Worm (Caenorhabditis elegans) whole organism, L3 larva: ENCODE measurements around the gene C44B12.6.
"Not testable (repeated sequence)": the region's sequence is repeated elsewhere in the genome, so short reads cannot be mapped to it uniquely, and the experiment has no call there.

Experiments used
- R02D3.7 ChIP-seq: fragments of 150-350 bp; optimal IDR thresholded peaks from 2 replicates; lab custom pipeline; 2014; ENCODE audit warnings: missing biosample characterization, missing genetic modification characterization
- aly-2 ChIP-seq: fragments of 150-350 bp; optimal IDR thresholded peaks from 2 replicates; lab custom pipeline; 2014; ENCODE audit warnings: missing biosample characterization, missing genetic modification characterization
- ama-1 ChIP-seq: fragments of 150-350 bp; optimal IDR thresholded peaks from 2 replicates; lab custom pipeline; 2018
- ceh-16 ChIP-seq: sonication (generic microtip); optimal IDR thresholded peaks from 2 replicates; lab custom pipeline; 2017; ENCODE audit warnings: missing biosample characterization, missing genetic modification characterization
- ceh-28 ChIP-seq: fragments of 150-350 bp; optimal IDR thresholded peaks from 2 replicates; lab custom pipeline; 2014; ENCODE audit warnings: missing biosample characterization, missing genetic modification reagents, missing genetic modification characterization
- ceh-82 ChIP-seq: fragments of 150-350 bp; optimal IDR thresholded peaks from 2 replicates; lab custom pipeline; 2014; ENCODE audit warnings: missing biosample characterization, missing genetic modification characterization
- ceh-9 ChIP-seq: sonication (generic microtip); optimal IDR thresholded peaks from 2 replicates; lab custom pipeline; 2018; ENCODE audit warnings: missing biosample characterization, missing genetic modification characterization
- egl-27 ChIP-seq: sonication (generic microtip); optimal IDR thresholded peaks from 4 replicates; lab custom pipeline; 2017; ENCODE audit warnings: missing biosample characterization, missing genetic modification reagents, missing genetic modification characterization
- egl-5 ChIP-seq: fragments of 150-350 bp; optimal IDR thresholded peaks from 2 replicates; lab custom pipeline; 2017; ENCODE audit warnings: missing biosample characterization, missing genetic modification reagents, missing genetic modification characterization, inconsistent platforms
- eor-1 ChIP-seq, 2 experiments: fragments of 150-350 bp; optimal IDR thresholded peaks; 2 replicates each; lab custom pipeline; 2014 to 2018; ENCODE audit warnings: missing biosample characterization in 2 of 2, missing genetic modification characterization in 2 of 2
- fkh-2 ChIP-seq: fragments of 150-350 bp; optimal IDR thresholded peaks from 2 replicates; lab custom pipeline; 2014; ENCODE audit warnings: missing biosample characterization, missing genetic modification reagents, missing genetic modification characterization
- fos-1 ChIP-seq: fragments of 150-350 bp; optimal IDR thresholded peaks from 2 replicates; lab custom pipeline; 2014; ENCODE audit warnings: missing biosample characterization, missing genetic modification characterization
- hmg-11 ChIP-seq: sonication (generic microtip); optimal IDR thresholded peaks from 2 replicates; lab custom pipeline; 2016; ENCODE audit warnings: missing genetic modification characterization, missing compliant biosample characterization
- jun-1 ChIP-seq: fragments of 150-350 bp; optimal IDR thresholded peaks from 2 replicates; lab custom pipeline; 2014; ENCODE audit warnings: missing biosample characterization, missing genetic modification reagents, missing genetic modification characterization
- lin-15B ChIP-seq: fragments of 150-350 bp; optimal IDR thresholded peaks from 2 replicates; lab custom pipeline; 2014; ENCODE audit warnings: missing biosample characterization, missing genetic modification characterization
- lin-39 ChIP-seq: fragments of 150-350 bp; optimal IDR thresholded peaks from 2 replicates; lab custom pipeline; 2018; ENCODE audit warnings: missing biosample characterization, missing genetic modification reagents, missing genetic modification characterization
- mdl-1 ChIP-seq: fragments of 150-350 bp; optimal IDR thresholded peaks from 2 replicates; lab custom pipeline; 2014; ENCODE audit warnings: missing biosample characterization, missing genetic modification characterization
- mml-1 ChIP-seq: fragments of 150-350 bp; sonication (generic microtip); optimal IDR thresholded peaks from 3 replicates; lab custom pipeline; 2014; ENCODE audit warnings: missing biosample characterization, missing genetic modification characterization
- nfya-1 ChIP-seq: sonication (generic microtip); optimal IDR thresholded peaks from 2 replicates; lab custom pipeline; 2017; ENCODE audit warnings: missing genetic modification characterization, mild to moderate bottlenecking, missing compliant biosample characterization, antibody characterized with exemption, moderate library complexity; ENCODE audit not compliant: insufficient read depth
- nhr-12 ChIP-seq: fragments of 150-350 bp; optimal IDR thresholded peaks from 2 replicates; lab custom pipeline; 2014; ENCODE audit warnings: missing biosample characterization, missing genetic modification characterization
- nhr-237 ChIP-seq: fragments of 150-350 bp; optimal IDR thresholded peaks from 2 replicates; lab custom pipeline; 2014; ENCODE audit warnings: missing biosample characterization, missing genetic modification characterization
- nhr-28 ChIP-seq: fragments of 150-350 bp; optimal IDR thresholded peaks from 2 replicates; lab custom pipeline; 2014; ENCODE audit warnings: missing biosample characterization, missing genetic modification characterization
- nhr-67 ChIP-seq: fragments of 150-350 bp; optimal IDR thresholded peaks from 2 replicates; lab custom pipeline; 2014; ENCODE audit warnings: missing biosample characterization, missing genetic modification characterization
- pha-4 ChIP-seq: fragments of 150-350 bp; optimal IDR thresholded peaks from 2 replicates; lab custom pipeline; 2014; ENCODE audit warnings: missing biosample characterization, missing genetic modification reagents, missing genetic modification characterization
- pqm-1 ChIP-seq: fragments of 150-350 bp; optimal IDR thresholded peaks from 2 replicates; lab custom pipeline; 2017; ENCODE audit warnings: missing biosample characterization, missing genetic modification characterization, inconsistent platforms
- skn-1 ChIP-seq: fragments of 150-350 bp; optimal IDR thresholded peaks from 2 replicates; lab custom pipeline; 2014; ENCODE audit warnings: missing biosample characterization, missing genetic modification characterization
- unc-39 ChIP-seq: sonication (generic microtip); optimal IDR thresholded peaks from 4 replicates; lab custom pipeline; 2017; ENCODE audit warnings: missing biosample characterization, missing genetic modification characterization
- zag-1 ChIP-seq: fragments of 150-350 bp; optimal IDR thresholded peaks from 2 replicates; lab custom pipeline; 2014; ENCODE audit warnings: missing biosample characterization, missing genetic modification characterization
- ztf-4 ChIP-seq: fragments of 150-350 bp; optimal IDR thresholded peaks from 2 replicates; lab custom pipeline; 2014; ENCODE audit warnings: missing biosample characterization, missing genetic modification characterization

Gene C44B12.6

DNA sequence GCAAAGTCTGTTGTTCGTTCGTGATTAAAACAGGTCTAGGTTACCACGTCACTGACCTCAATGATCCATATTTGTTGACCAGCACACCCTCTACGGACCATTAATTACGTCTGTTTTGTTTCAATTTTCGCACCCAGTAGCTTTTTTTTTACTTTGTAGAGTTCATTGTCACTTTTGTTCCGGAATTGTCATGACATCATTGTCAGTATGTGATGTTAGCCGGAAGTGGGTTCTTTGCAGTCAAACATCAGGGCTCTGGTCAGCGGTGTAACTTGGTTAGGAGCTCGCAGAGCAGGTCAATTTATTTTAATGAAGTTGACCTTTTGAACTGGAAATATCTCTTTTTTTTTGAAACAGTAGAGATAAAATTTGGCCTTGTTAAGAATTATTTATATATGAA, at the start of gene C44B12.6:
Gene C44B12.6, minus strand, starts transcription at position 101 of the 400 bp plus-strand sequence.
- TF ChIP-seq ztf-4 (no peak), nhr-28 (no peak), pqm-1 (tag; lab: Kevin White, UChicago) (no peak), ceh-82 (tag; lab: Kevin White, UChicago) (no peak), ceh-28 (no peak), mml-1 (no peak), pha-4 (tag; lab: Kevin White, UChicago) (no peak), lin-39 (tag; lab: Kevin White, UChicago) (no peak), nhr-67 (tag; lab: Kevin White, UChicago) (no peak)
- TF ChIP-seq, all 47 proteins: peak for 0

DNA sequence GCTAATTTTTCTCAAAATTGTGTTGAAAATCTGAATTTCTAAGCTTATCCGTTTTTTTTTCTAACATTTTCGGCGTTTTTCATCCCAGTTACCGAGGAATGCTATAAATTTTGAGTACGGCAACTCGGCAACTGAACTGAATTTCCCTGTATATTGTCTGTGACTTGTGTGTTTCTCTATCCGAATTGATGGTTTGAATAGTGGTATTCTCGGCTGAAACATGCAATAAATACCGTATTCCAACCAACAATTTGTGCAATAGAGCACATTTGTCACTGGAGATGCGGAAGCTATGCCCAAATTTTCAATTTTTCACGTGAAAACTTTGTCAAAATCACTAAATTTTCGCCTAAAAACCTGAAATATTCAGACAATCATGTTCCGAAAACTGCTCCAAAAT, 45.7 kb upstream of the C44B12.6 start, which contains the start of gene rmif-2:
Gene rmif-2, plus strand, starts transcription at position 301 of the 400 bp plus-strand sequence.
- TF ChIP-seq aly-2; ceh-9 (tag; lab: Kevin White, UChicago); eor-1 (tag; optimal IDR thresholded peaks at IDR 0.05; lab: Kevin White, UChicago): not testable (repeated sequence)

DNA sequence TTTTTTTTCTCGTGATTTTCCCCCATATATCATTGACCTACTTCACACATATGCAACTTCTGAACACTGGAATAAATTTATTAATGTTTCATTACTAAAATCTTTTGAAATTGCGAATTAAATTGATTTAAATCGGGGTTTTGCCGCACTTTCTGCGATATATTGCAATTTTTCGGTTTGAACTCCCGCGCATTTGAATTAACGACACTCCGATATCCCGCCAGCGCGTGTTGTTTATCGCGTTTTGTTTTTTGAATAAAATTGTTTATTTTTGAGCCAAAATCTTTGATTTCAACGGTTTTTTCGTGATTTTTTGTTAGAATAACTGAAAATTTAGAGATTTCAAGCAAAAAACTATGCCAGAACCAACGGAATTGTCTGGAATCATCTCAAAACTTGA, 41.1 kb upstream of the C44B12.6 start, which contains the start of gene Y104H12D.2:
Gene Y104H12D.2, plus strand, starts transcription at position 340 of the 400 bp plus-strand sequence.
- no peak for TF ChIP-seq lin-39 (tag; lab: Kevin White, UChicago)
- TF ChIP-seq lin-15B (tag; lab: Kevin White, UChicago): peak; percentile 23
- TF ChIP-seq pha-4 (tag; lab: Kevin White, UChicago): peak; percentile 54
- no peak for TF ChIP-seq fkh-2 (tag; lab: Kevin White, UChicago)
- no peak for TF ChIP-seq R02D3.7 (tag; lab: Kevin White, UChicago)
- TF ChIP-seq zag-1 (tag; lab: Kevin White, UChicago): no peak
- no peak for TF ChIP-seq aly-2
- TF ChIP-seq unc-39 (tag; lab: Kevin White, UChicago): no peak
- no peak for TF ChIP-seq skn-1 (tag; lab: Kevin White, UChicago)
- peak; percentile 8 for TF ChIP-seq hmg-11 (tag; lab: Kevin White, UChicago)
- TF ChIP-seq mdl-1 (tag; lab: Kevin White, UChicago): no peak
- no peak for TF ChIP-seq nhr-28
- peak; percentile 29 for TF ChIP-seq nfya-1
- no peak for TF ChIP-seq jun-1 (tag; lab: Kevin White, UChicago)
- no peak for TF ChIP-seq nhr-12 (tag; lab: Kevin White, UChicago)

DNA sequence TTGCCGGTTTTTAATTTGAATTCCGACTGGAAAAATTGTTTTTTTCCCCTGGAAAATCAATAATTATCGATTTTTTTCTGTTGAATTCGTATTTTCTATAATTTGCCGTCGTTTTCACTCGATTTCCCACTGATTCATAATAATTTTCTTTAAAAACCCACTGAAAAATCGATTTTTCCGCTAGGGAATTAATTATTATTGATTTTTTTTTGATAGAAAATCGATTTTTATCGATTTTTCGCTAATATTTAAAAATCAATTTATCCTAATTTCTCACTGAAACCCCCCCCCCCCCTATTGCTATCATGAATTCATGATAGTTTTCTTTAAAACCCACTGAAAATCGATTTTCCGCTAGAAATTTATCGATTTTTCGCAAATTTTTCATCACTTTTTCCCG, 40.1 kb upstream of the C44B12.6 start:
- no peak for TF ChIP-seq ama-1 (lab: Kevin White, UChicago)
- no peak for TF ChIP-seq nhr-12 (tag; lab: Kevin White, UChicago)
- peak; percentile 68 for TF ChIP-seq ceh-28
- no peak for TF ChIP-seq nfya-1

DNA sequence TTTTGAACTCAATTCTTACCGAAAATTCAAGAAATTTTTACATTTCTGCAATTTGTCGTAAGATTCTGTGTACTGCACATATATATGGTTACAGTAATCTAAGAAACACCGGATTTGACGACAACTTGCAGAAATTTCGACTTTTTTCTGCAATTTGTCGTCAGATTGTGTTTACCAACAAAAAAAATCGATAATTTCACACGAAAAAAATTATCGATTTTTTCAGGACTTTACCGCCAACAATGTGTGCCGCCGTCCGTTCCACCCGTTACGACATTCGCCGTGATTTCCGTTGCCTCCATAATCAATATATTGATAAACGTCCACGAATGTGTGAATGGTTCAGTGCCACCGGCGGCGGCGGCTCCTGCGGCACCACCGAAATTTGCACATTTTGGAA, 37.9 kb upstream of the C44B12.6 start:
- no peak for TF ChIP-seq nhr-237 (tag; lab: Kevin White, UChicago)
- no peak for TF ChIP-seq zag-1 (tag; lab: Kevin White, UChicago)
- TF ChIP-seq nhr-28: no peak
- TF ChIP-seq unc-39 (tag; lab: Kevin White, UChicago): no peak

DNA sequence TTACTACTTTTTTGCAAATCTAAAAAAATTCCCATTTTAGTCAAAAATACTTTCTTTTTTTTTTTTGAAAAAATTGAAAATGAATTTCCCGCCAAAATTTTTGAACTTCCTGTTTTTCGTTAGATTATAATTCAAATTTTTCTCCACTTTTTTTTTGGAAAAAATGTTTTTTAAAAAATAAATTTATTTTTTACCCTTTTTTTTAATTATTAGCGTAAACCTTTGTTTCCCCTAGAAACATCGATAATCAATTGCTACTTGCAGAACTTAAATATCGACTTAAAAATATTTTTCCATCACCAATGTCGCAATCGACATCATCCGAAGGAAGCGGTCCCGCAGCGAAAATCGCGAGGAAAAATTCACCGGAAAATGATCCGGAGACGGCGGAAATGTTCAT, 33.9 kb upstream of the C44B12.6 start, which contains the start of gene cec-2:
Gene cec-2, plus strand, starts transcription at position 301 of the 400 bp plus-strand sequence.
- TF ChIP-seq ceh-16 (no peak), egl-5 (tag; lab: Kevin White, UChicago) (no peak), egl-27 (tag; lab: Kevin White, UChicago) (no peak)

DNA sequence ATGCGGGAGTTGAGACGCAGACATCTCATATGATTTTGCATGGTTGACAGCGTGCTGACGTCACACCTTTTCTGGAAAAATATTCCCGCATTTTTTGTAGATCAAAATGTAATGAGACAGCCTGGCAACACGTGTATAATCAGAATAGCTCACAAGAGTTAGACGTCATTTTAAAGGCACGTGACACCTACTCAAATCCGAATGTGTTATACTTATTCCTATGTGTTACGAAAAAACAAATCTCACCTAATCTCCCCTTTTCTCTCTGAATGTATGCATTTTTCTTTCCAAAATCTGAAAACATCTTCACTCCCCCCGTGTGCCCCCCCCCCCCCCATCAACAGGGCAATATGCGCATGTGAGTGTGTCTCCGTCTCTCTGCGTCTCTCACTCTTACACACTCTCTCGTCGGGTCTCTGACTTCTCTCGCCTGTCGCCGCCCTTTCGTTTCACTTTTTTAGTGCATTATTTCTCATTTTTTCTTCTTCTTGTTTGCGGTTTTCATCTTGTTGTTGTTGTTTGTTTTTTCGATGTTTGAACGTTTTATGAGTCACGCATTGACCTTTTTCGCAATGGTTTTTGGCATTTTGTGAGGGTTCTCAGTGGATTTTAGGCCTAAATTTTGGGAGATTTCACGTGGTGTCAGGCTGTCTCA, 31.9 kb upstream of the C44B12.6 start:
- TF ChIP-seq mdl-1 (tag; lab: Kevin White, UChicago) (peak; percentile 71), egl-5 (tag; lab: Kevin White, UChicago) (peak; percentile 26), nfya-1 (peak; percentile 46), pha-4 (tag; lab: Kevin White, UChicago) (peak; percentile 73), ceh-9 (tag; lab: Kevin White, UChicago) (no peak), hmg-11 (tag; lab: Kevin White, UChicago) (peak; percentile 69), fos-1 (tag; lab: Kevin White, UChicago) (no peak), lin-39 (tag; lab: Kevin White, UChicago) (peak; percentile 57), lin-15B (tag; lab: Kevin White, UChicago) (peak; percentile 36)
- TF ChIP-seq, all 47 proteins: peak for 7
